Fruit fly (Drosophila melanogaster): ENCODE measurements around the gene SP1173.

DNA sequence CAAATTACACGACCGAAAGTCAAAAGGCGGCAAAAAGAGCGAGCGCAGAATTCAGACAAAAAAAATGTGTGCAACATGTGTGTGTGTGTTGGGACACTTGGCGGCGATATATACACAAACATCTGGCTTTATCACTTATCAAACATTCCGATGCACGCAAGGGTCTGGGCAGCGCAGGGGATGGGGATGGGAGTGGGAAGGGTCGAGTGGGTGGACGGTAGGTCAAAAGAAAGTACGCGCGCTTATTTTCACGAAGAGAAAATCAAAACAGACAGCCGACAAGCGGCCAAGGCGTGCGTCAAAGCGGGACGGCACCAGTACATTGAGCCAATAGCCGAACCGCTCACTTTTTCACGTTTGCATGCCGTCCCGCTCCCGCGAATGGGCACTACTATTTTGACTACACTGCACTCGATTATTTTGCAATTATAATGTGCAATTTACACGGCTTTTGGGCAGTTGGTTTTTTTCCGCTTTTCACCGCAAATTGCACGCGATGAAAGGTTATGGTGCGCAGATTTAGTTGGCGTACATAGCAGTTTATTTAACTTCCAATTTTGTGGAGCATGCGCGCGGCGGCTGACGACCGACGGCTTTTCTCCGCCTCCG lies 38.9 kb upstream of the SP1173 start:
- TF ChIP-seq pan (optimal IDR thresholded peaks at IDR 0.05) (no peak), CG8478 (optimal IDR thresholded peaks at IDR 0.05) (peak; percentile 97), psq (optimal IDR thresholded peaks at IDR 0.05) (no peak), Dll (optimal IDR thresholded peaks at IDR 0.05) (peak; percentile 49), usp (GFP tag; optimal IDR thresholded peaks at IDR 0.05) (no peak), EcR (GFP tag; optimal IDR thresholded peaks at IDR 0.05) (no peak)
